Fruit fly (Drosophila melanogaster) whole organism, embryonic: Measurements from ENCODE around the gene CG10194.

ENCODE experiments used
- Blimp-1 ChIP-seq: fragments of 200-800 bp; sonication (Bioruptor generic); optimal IDR thresholded peaks from 3 replicates; lab custom pipeline; 2018; ENCODE audit warnings: missing biosample characterization, missing genetic modification characterization, mild to moderate bottlenecking, moderate library complexity, missing genetic modification reagents
- CG10366 ChIP-seq: fragments of 200-800 bp; sonication (Bioruptor generic); IDR thresholded peaks from 2 replicates; pipeline ENCODE4 v1.3.6; 2022; ENCODE audit warnings: missing biosample characterization, missing genetic modification characterization
- CG11247 ChIP-seq: fragments of 200-800 bp; sonication (Bioruptor generic); IDR thresholded peaks from 2 replicates; pipeline ENCODE4 v1.3.6; 2022; ENCODE audit warnings: missing biosample characterization, missing genetic modification characterization
- CG12744 ChIP-seq: fragments of 200-800 bp; sonication (Bioruptor generic); optimal IDR thresholded peaks from 2 replicates; lab custom pipeline; 2016; ENCODE audit warnings: missing biosample characterization, missing genetic modification characterization
- CG12769 ChIP-seq: fragments of 200-800 bp; sonication (Bioruptor generic); optimal IDR thresholded peaks from 2 replicates; lab custom pipeline; 2019; ENCODE audit warnings: missing biosample characterization, mild to moderate bottlenecking, missing genetic modification characterization, moderate library complexity
- CG16779 ChIP-seq: fragments of 200-800 bp; sonication (Bioruptor generic); IDR thresholded peaks from 2 replicates; pipeline ENCODE4 v1.3.6; 2022; ENCODE audit warnings: missing biosample characterization, missing genetic modification characterization
- CG17186 ChIP-seq: fragments of 200-800 bp; sonication (Bioruptor generic); optimal IDR thresholded peaks from 3 replicates; lab custom pipeline; 2017; ENCODE audit warnings: missing biosample characterization, missing genetic modification reagents, missing genetic modification characterization
- CG17361 ChIP-seq: fragments of 200-800 bp; sonication (Bioruptor generic); IDR thresholded peaks from 3 replicates; pipeline ENCODE4 v1.3.6; 2022; ENCODE audit warnings: missing biosample characterization, missing genetic modification characterization
- CG18262 ChIP-seq: fragments of 200-800 bp; optimal IDR thresholded peaks from 3 replicates; lab custom pipeline; 2019; ENCODE audit warnings: missing biosample characterization, mild to moderate bottlenecking, missing genetic modification characterization, moderate library complexity
- CG18619 ChIP-seq: fragments of 200-800 bp; sonication (Bioruptor generic); optimal IDR thresholded peaks from 3 replicates; lab custom pipeline; 2017; ENCODE audit warnings: missing biosample characterization, mild to moderate bottlenecking, missing genetic modification characterization
- CG34422 ChIP-seq: fragments of 200-800 bp; sonication (Bioruptor generic); IDR thresholded peaks from 3 replicates; pipeline ENCODE4 v1.3.6; 2022; ENCODE audit warnings: missing biosample characterization, missing genetic modification characterization
- CG5953 ChIP-seq: fragments of 200-800 bp; sonication (Bioruptor generic); IDR thresholded peaks from 2 replicates; pipeline ENCODE4 v1.3.6; 2022; ENCODE audit warnings: missing biosample characterization, missing genetic modification characterization
- CG8281 ChIP-seq: fragments of 200-800 bp; sonication (Bioruptor generic); optimal IDR thresholded peaks from 2 replicates; lab custom pipeline; 2018; ENCODE audit warnings: missing biosample characterization, mild to moderate bottlenecking, missing genetic modification characterization, moderate library complexity
- CG9817 ChIP-seq: fragments of 200-800 bp; sonication (Bioruptor generic); optimal IDR thresholded peaks from 2 replicates; lab custom pipeline; 2018; ENCODE audit warnings: missing biosample characterization, mild to moderate bottlenecking, missing genetic modification characterization, moderate library complexity
- Chrac-16 ChIP-seq: fragments of 200-800 bp; sonication (Bioruptor generic); optimal IDR thresholded peaks from 3 replicates; lab custom pipeline; 2016; ENCODE audit warnings: missing biosample characterization, missing genetic modification characterization
- CoRest ChIP-seq: fragments of 200-800 bp; sonication (Bioruptor generic); optimal IDR thresholded peaks from 3 replicates; lab custom pipeline; 2018; ENCODE audit warnings: missing biosample characterization, mild to moderate bottlenecking, missing genetic modification characterization, moderate library complexity
- Deaf1 ChIP-seq: fragments of 200-800 bp; optimal IDR thresholded peaks from 3 replicates; lab custom pipeline; 2019; ENCODE audit warnings: missing biosample characterization, mild to moderate bottlenecking, missing genetic modification characterization, moderate library complexity
- Dip2 ChIP-seq: fragments of 200-800 bp; sonication (Bioruptor generic); IDR thresholded peaks from 2 replicates; pipeline ENCODE4 v1.3.6; 2022; ENCODE audit warnings: missing biosample characterization, missing genetic modification characterization
- Ets65A ChIP-seq: fragments of 200-800 bp; sonication (Bioruptor generic); peaks from one replicate; lab custom pipeline; 2016; ENCODE audit warnings: missing biosample characterization, missing genetic modification characterization
- Gsc ChIP-seq: fragments of 200-800 bp; sonication (Bioruptor generic); IDR thresholded peaks from 2 replicates; pipeline ENCODE4 v1.3.6; 2022; ENCODE audit warnings: missing biosample characterization, missing genetic modification characterization
- H2.0 ChIP-seq: fragments of 200-800 bp; sonication (Bioruptor generic); IDR thresholded peaks from 2 replicates; pipeline ENCODE4 v1.3.6; 2022; ENCODE audit warnings: missing biosample characterization, missing genetic modification characterization
- HLH54F ChIP-seq: fragments of 200-800 bp; sonication (Bioruptor generic); optimal IDR thresholded peaks from 3 replicates; lab custom pipeline; 2016; ENCODE audit warnings: missing biosample characterization, missing genetic modification characterization
- HmgD ChIP-seq: fragments of 200-800 bp; sonication (Bioruptor generic); optimal IDR thresholded peaks from 3 replicates; lab custom pipeline; 2016; ENCODE audit warnings: missing biosample characterization, missing genetic modification characterization
- NK7.1 ChIP-seq: fragments of 200-800 bp; sonication (Bioruptor generic); optimal IDR thresholded peaks from 3 replicates; lab custom pipeline; 2016; ENCODE audit warnings: missing biosample characterization, missing genetic modification characterization
- Opbp ChIP-seq: fragments of 200-800 bp; sonication (Bioruptor generic); IDR thresholded peaks from 3 replicates; pipeline ENCODE4 v1.3.6; 2022; ENCODE audit warnings: missing biosample characterization, missing genetic modification characterization; ENCODE audit not compliant: partially characterized antibody
- Side ChIP-seq: fragments of 200-800 bp; sonication (Bioruptor generic); optimal IDR thresholded peaks from 2 replicates; lab custom pipeline; 2016; ENCODE audit warnings: missing biosample characterization, missing genetic modification characterization
- Ssrp ChIP-seq: fragments of 200-800 bp; sonication (Bioruptor generic); optimal IDR thresholded peaks from 2 replicates; lab custom pipeline; 2018; ENCODE audit warnings: missing biosample characterization, mild to moderate bottlenecking, missing genetic modification characterization, moderate library complexity
- Tbp ChIP-seq: fragments of >200 bp; optimal IDR thresholded peaks from 2 replicates; lab custom pipeline; 2018; ENCODE audit warnings: missing biosample characterization, missing genetic modification characterization
- YL-1 ChIP-seq: fragments of 200-800 bp; sonication (Bioruptor generic); optimal IDR thresholded peaks from 3 replicates; lab custom pipeline; 2017; ENCODE audit warnings: missing biosample characterization, mild to moderate bottlenecking, missing genetic modification characterization
- ab ChIP-seq: fragments of 200-800 bp; sonication (Bioruptor generic); optimal IDR thresholded peaks from 2 replicates; lab custom pipeline; 2016; ENCODE audit warnings: missing biosample characterization, missing genetic modification characterization
- ash1 ChIP-seq: fragments of 200-800 bp; sonication (Bioruptor generic); optimal IDR thresholded peaks from 2 replicates; lab custom pipeline; 2018; ENCODE audit warnings: missing biosample characterization, mild to moderate bottlenecking, missing genetic modification characterization
- bigmax ChIP-seq: fragments of 200-800 bp; sonication (Bioruptor generic); optimal IDR thresholded peaks from 2 replicates; lab custom pipeline; 2018; ENCODE audit warnings: missing biosample characterization, mild to moderate bottlenecking, missing genetic modification characterization
- corto ChIP-seq: fragments of 200-800 bp; sonication (Bioruptor generic); optimal IDR thresholded peaks from 2 replicates; lab custom pipeline; 2016; ENCODE audit warnings: missing biosample characterization, mild to moderate bottlenecking, missing genetic modification characterization, moderate library complexity
- dan ChIP-seq: fragments of 200-800 bp; sonication (Bioruptor generic); IDR thresholded peaks from 2 replicates; pipeline ENCODE4 v1.3.6; 2022; ENCODE audit warnings: missing biosample characterization, missing genetic modification characterization
- ftz-f1 ChIP-seq: fragments of 200-800 bp; sonication (Bioruptor generic); optimal IDR thresholded peaks from 2 replicates; lab custom pipeline; 2016; ENCODE audit warnings: missing biosample characterization, missing genetic modification characterization
- gcm2 ChIP-seq: fragments of 200-800 bp; sonication (Bioruptor generic); optimal IDR thresholded peaks from 2 replicates; lab custom pipeline; 2016; ENCODE audit warnings: missing biosample characterization, missing genetic modification characterization
- h ChIP-seq: fragments of >200 bp; optimal IDR thresholded peaks from 2 replicates; lab custom pipeline; 2017
- jing ChIP-seq: fragments of 200-800 bp; sonication (Bioruptor generic); optimal IDR thresholded peaks from 2 replicates; lab custom pipeline; 2018; ENCODE audit warnings: missing biosample characterization, mild to moderate bottlenecking, missing genetic modification characterization
- jumu ChIP-seq: fragments of 200-800 bp; sonication (Bioruptor generic); optimal IDR thresholded peaks from 3 replicates; lab custom pipeline; 2016; ENCODE audit warnings: missing biosample characterization, missing genetic modification characterization
- ken ChIP-seq: fragments of 200-800 bp; sonication (Bioruptor generic); IDR thresholded peaks from 3 replicates; pipeline ENCODE4 v1.3.6; 2022; ENCODE audit warnings: missing biosample characterization, missing genetic modification characterization
- nmo ChIP-seq: fragments of 200-800 bp; sonication (Bioruptor generic); optimal IDR thresholded peaks from 2 replicates; lab custom pipeline; 2018; ENCODE audit warnings: missing biosample characterization, mild to moderate bottlenecking, missing genetic modification characterization, moderate library complexity
- pan ChIP-seq, 4 experiments: fragments of >200 bp in 3 of 4; fragments of 200-800 bp in 1 of 4; sonication (Bioruptor generic) in 1 of 4; optimal IDR thresholded peaks in 3 of 4; IDR thresholded peaks in 1 of 4; 2 replicates each; pipeline versions ENCODE4 v1.3.6 to Lab custom; 2017 to 2022; ENCODE audit warnings: missing biosample characterization in 2 of 4, missing genetic modification characterization in 2 of 4, mixed read lengths in 1 of 4
- pfk ChIP-seq: fragments of 200-800 bp; sonication (Bioruptor generic); optimal IDR thresholded peaks from 2 replicates; lab custom pipeline; 2018; ENCODE audit warnings: missing biosample characterization, mild to moderate bottlenecking, missing genetic modification characterization, moderate library complexity
- pho ChIP-seq: fragments of 200-800 bp; sonication (Bioruptor generic); optimal IDR thresholded peaks from 2 replicates; lab custom pipeline; 2016; ENCODE audit warnings: missing biosample characterization, missing genetic modification characterization
- pita ChIP-seq: fragments of 200-800 bp; sonication (Bioruptor generic); optimal IDR thresholded peaks from 2 replicates; lab custom pipeline; 2017; ENCODE audit warnings: missing biosample characterization, mild to moderate bottlenecking, missing genetic modification characterization
- sug ChIP-seq: fragments of 200-800 bp; optimal IDR thresholded peaks from 2 replicates; lab custom pipeline; 2019; ENCODE audit warnings: missing biosample characterization, mild to moderate bottlenecking, missing genetic modification characterization, moderate library complexity
- tna ChIP-seq: fragments of 200-800 bp; sonication (Bioruptor generic); IDR thresholded peaks from 2 replicates; pipeline ENCODE4 v1.3.6; 2022; ENCODE audit warnings: missing biosample characterization, missing genetic modification characterization; ENCODE audit not compliant: partially characterized antibody
- trem ChIP-seq: fragments of 200-800 bp; optimal IDR thresholded peaks from 3 replicates; lab custom pipeline; 2019; ENCODE audit warnings: missing biosample characterization, mild to moderate bottlenecking, missing genetic modification characterization, moderate library complexity
- usp ChIP-seq: fragments of >200 bp; optimal IDR thresholded peaks from 2 replicates; lab custom pipeline; 2017; ENCODE audit warnings: missing biosample characterization, missing genetic modification characterization
- zfh1 ChIP-seq: fragments of 200-800 bp; sonication (Bioruptor generic); IDR thresholded peaks from 3 replicates; pipeline ENCODE4 v1.3.6; 2022; ENCODE audit warnings: missing biosample characterization, missing genetic modification characterization

The CG10194 gene

dm6 chr2L:19517154-19517814 lies 27.4 kb upstream of the CG10194 start, which contains the start of gene Hasp (continued):
- TF ChIP-seq Ets65A (GFP tag; lab: Kevin White, UChicago), result peak; percentile 92
- TF ChIP-seq CG8281 (tag; lab: Kevin White, UChicago), result no peak
- TF ChIP-seq Tbp, result no peak
- TF ChIP-seq Side, result no peak
- TF ChIP-seq CG17361 (GFP tag; lab: Robert Waterston, UW), result peak; percentile 71; the same call in 2 of the 3 replicates
- TF ChIP-seq NK7.1, result no peak
- no peak for TF ChIP-seq usp (GFP tag; lab: Kevin White, UChicago)
- peak; percentile 79 for TF ChIP-seq nmo
- no peak for TF ChIP-seq CG11247 (GFP tag; lab: Robert Waterston, UW)
- TF ChIP-seq CoRest (tag; lab: Kevin White, UChicago), result peak; percentile 56
- TF ChIP-seq pan (optimal IDR thresholded peaks at IDR 0.05; lab: Kevin White, UChicago), result no peak
- peak in 1 of 2 experiments; percentile 65 for TF ChIP-seq pan (GFP tag; optimal IDR thresholded peaks at IDR 0.05 in 1 of 2, IDR thresholded peaks at IDR 0.05 in 1 of 2)
- TF ChIP-seq dan (GFP tag; lab: Robert Waterston, UW), result no peak
- no peak for TF ChIP-seq CG17186 (GFP tag; lab: Kevin White, UChicago)
- TF ChIP-seq jing (GFP tag; lab: Kevin White, UChicago), result no peak
- peak; percentile 30; the same call in 1 of the 3 replicates for TF ChIP-seq CG34422 (GFP tag; lab: Robert Waterston, UW)
- no peak for TF ChIP-seq HLH54F (GFP tag; lab: Kevin White, UChicago)
- peak; percentile 96 for TF ChIP-seq tna (GFP tag; lab: Robert Waterston, UW)
- peak; percentile 42 for TF ChIP-seq sug (tag; lab: Kevin White, UChicago)
- TF ChIP-seq h (lab: Kevin White, UChicago), result no peak
- no peak for TF ChIP-seq HmgD
- TF ChIP-seq YL-1, result no peak
- peak; percentile 17; the same call in 1 of the 2 replicates for TF ChIP-seq CG10366 (GFP tag; lab: Robert Waterston, UW)
- TF ChIP-seq gcm2 (GFP tag; lab: Kevin White, UChicago), result no peak
- no peak for TF ChIP-seq CG5953 (GFP tag; lab: Robert Waterston, UW)
- no peak for TF ChIP-seq Dip2 (GFP tag; lab: Robert Waterston, UW)
- no peak for TF ChIP-seq ash1 (GFP tag; lab: Kevin White, UChicago)
- peak; percentile 47 for TF ChIP-seq Deaf1
- TF ChIP-seq Opbp (GFP tag; lab: Robert Waterston, UW), result peak; percentile 84; the same call in 2 of the 3 replicates
- no peak for TF ChIP-seq CG12769 (tag; lab: Kevin White, UChicago)
- TF ChIP-seq Gsc, result no peak
- peak; percentile 65 for TF ChIP-seq CG18262
- no peak for TF ChIP-seq ab (GFP tag; lab: Kevin White, UChicago)
- peak; percentile 75 for TF ChIP-seq Blimp-1 (GFP tag; lab: Kevin White, UChicago)
- TF ChIP-seq CG18619 (GFP tag; lab: Kevin White, UChicago), result peak; percentile 29
- TF ChIP-seq ken (GFP tag; lab: Robert Waterston, UW), result peak; percentile 21; the same call in 1 of the 3 replicates
- 0 out of 2 replicates have a peak, but pooled peaks have one; percentile 19 for TF ChIP-seq H2.0 (GFP tag; lab: Robert Waterston, UW)
- TF ChIP-seq CG16779 (GFP tag; lab: Robert Waterston, UW), result no peak
- peak; percentile 46 for TF ChIP-seq Ssrp (tag; lab: Kevin White, UChicago)
- TF ChIP-seq trem (tag; lab: Kevin White, UChicago), result peak; percentile 33
- no peak for TF ChIP-seq CG12744 (GFP tag; lab: Kevin White, UChicago)
- TF ChIP-seq pfk, result no peak
- TF ChIP-seq ftz-f1 (GFP tag; lab: Kevin White, UChicago), result no peak
- TF ChIP-seq corto (GFP tag; lab: Kevin White, UChicago), result no peak
- TF ChIP-seq pita (GFP tag; lab: Kevin White, UChicago), result no peak
- peak; percentile 40 for TF ChIP-seq Chrac-16 (GFP tag; lab: Kevin White, UChicago)
- no peak for TF ChIP-seq pho (GFP tag; lab: Kevin White, UChicago)
- no peak for TF ChIP-seq bigmax
- no peak for TF ChIP-seq jumu
- TF ChIP-seq zfh1 (GFP tag; lab: Robert Waterston, UW), result peak; percentile 79
- no peak for TF ChIP-seq CG9817 (tag; lab: Kevin White, UChicago)
